Worm (Caenorhabditis elegans): Measurements from ENCODE around the gene T22F3.10.

- no peak for TF ChIP-seq fkh-10 (GFP tag; optimal IDR thresholded peaks at IDR 0.05)
- no peak for TF ChIP-seq pax-1 (tag; optimal IDR thresholded peaks at IDR 0.05)
- TF ChIP-seq ceh-9 (tag; optimal IDR thresholded peaks at IDR 0.05) = no peak
These were observed 31.8 kb downstream of the T22F3.10 start for ce11 chrV:3579795-3580194.

Data from whole organism, late embryonic.